Worm (Caenorhabditis elegans) whole organism, L3 larva: Measurements from ENCODE around the gene hot-4.

ENCODE experiments used
- R02D3.7 ChIP-seq: fragments of 150-350 bp; optimal IDR thresholded peaks from 2 replicates; lab custom pipeline; 2014; ENCODE audit warnings: missing biosample characterization, missing genetic modification characterization
- ama-1 ChIP-seq: fragments of 150-350 bp; optimal IDR thresholded peaks from 2 replicates; lab custom pipeline; 2018
- ceh-16 ChIP-seq: sonication (generic microtip); optimal IDR thresholded peaks from 2 replicates; lab custom pipeline; 2017; ENCODE audit warnings: missing biosample characterization, missing genetic modification characterization
- ceh-28 ChIP-seq: fragments of 150-350 bp; optimal IDR thresholded peaks from 2 replicates; lab custom pipeline; 2014; ENCODE audit warnings: missing biosample characterization, missing genetic modification reagents, missing genetic modification characterization
- daf-12 ChIP-seq: fragments of 150-350 bp; optimal IDR thresholded peaks from 2 replicates; lab custom pipeline; 2014; ENCODE audit warnings: missing biosample characterization, missing genetic modification reagents, missing genetic modification characterization
- egl-27 ChIP-seq: sonication (generic microtip); optimal IDR thresholded peaks from 4 replicates; lab custom pipeline; 2017; ENCODE audit warnings: missing biosample characterization, missing genetic modification reagents, missing genetic modification characterization
- egl-5 ChIP-seq: fragments of 150-350 bp; optimal IDR thresholded peaks from 2 replicates; lab custom pipeline; 2017; ENCODE audit warnings: missing biosample characterization, missing genetic modification reagents, missing genetic modification characterization, inconsistent platforms
- elt-1 ChIP-seq: fragments of 150-350 bp; optimal IDR thresholded peaks from 2 replicates; lab custom pipeline; 2014; ENCODE audit warnings: missing biosample characterization, missing genetic modification characterization
- elt-2 ChIP-seq: sonication (generic microtip); optimal IDR thresholded peaks from 2 replicates; lab custom pipeline; 2016; ENCODE audit warnings: missing genetic modification reagents, mild to moderate bottlenecking, missing genetic modification characterization, missing compliant biosample characterization
- elt-3 ChIP-seq, 3 experiments: fragments of 150-350 bp in 1 of 3; sonication (generic microtip) in 2 of 3; optimal IDR thresholded peaks; 2 replicates in 2 of 3; 4 replicates in 1 of 3; lab custom pipeline; 2014 to 2017; ENCODE audit warnings: missing biosample characterization in 3 of 3, missing genetic modification characterization in 3 of 3
- fkh-2 ChIP-seq: fragments of 150-350 bp; optimal IDR thresholded peaks from 2 replicates; lab custom pipeline; 2014; ENCODE audit warnings: missing biosample characterization, missing genetic modification reagents, missing genetic modification characterization
- hmg-11 ChIP-seq: sonication (generic microtip); optimal IDR thresholded peaks from 2 replicates; lab custom pipeline; 2016; ENCODE audit warnings: missing genetic modification characterization, missing compliant biosample characterization
- jun-1 ChIP-seq: fragments of 150-350 bp; optimal IDR thresholded peaks from 2 replicates; lab custom pipeline; 2014; ENCODE audit warnings: missing biosample characterization, missing genetic modification reagents, missing genetic modification characterization
- lin-15B ChIP-seq: fragments of 150-350 bp; optimal IDR thresholded peaks from 2 replicates; lab custom pipeline; 2014; ENCODE audit warnings: missing biosample characterization, missing genetic modification characterization
- lin-39 ChIP-seq: fragments of 150-350 bp; optimal IDR thresholded peaks from 2 replicates; lab custom pipeline; 2018; ENCODE audit warnings: missing biosample characterization, missing genetic modification reagents, missing genetic modification characterization
- lsy-12 ChIP-seq: sonication (generic microtip); optimal IDR thresholded peaks from 2 replicates; lab custom pipeline; 2016; ENCODE audit warnings: mild to moderate bottlenecking, missing genetic modification characterization, missing compliant biosample characterization
- mdl-1 ChIP-seq: fragments of 150-350 bp; optimal IDR thresholded peaks from 2 replicates; lab custom pipeline; 2014; ENCODE audit warnings: missing biosample characterization, missing genetic modification characterization
- nfya-1 ChIP-seq: sonication (generic microtip); optimal IDR thresholded peaks from 2 replicates; lab custom pipeline; 2017; ENCODE audit warnings: missing genetic modification characterization, mild to moderate bottlenecking, missing compliant biosample characterization, antibody characterized with exemption, moderate library complexity; ENCODE audit not compliant: insufficient read depth
- nhr-11 ChIP-seq: fragments of 150-350 bp; optimal IDR thresholded peaks from 2 replicates; lab custom pipeline; 2014; ENCODE audit warnings: missing biosample characterization, missing genetic modification characterization
- nhr-23 ChIP-seq: fragments of 150-350 bp; optimal IDR thresholded peaks from 2 replicates; lab custom pipeline; 2014; ENCODE audit warnings: missing biosample characterization, missing genetic modification reagents, missing genetic modification characterization
- nhr-25 ChIP-seq: sonication (generic microtip); optimal IDR thresholded peaks from 2 replicates; lab custom pipeline; 2017; ENCODE audit warnings: missing biosample characterization, missing genetic modification characterization
- nhr-28 ChIP-seq: fragments of 150-350 bp; optimal IDR thresholded peaks from 2 replicates; lab custom pipeline; 2014; ENCODE audit warnings: missing biosample characterization, missing genetic modification characterization
- nhr-43 ChIP-seq: sonication (generic microtip); optimal IDR thresholded peaks from 2 replicates; lab custom pipeline; 2016; ENCODE audit warnings: mild to moderate bottlenecking, missing genetic modification characterization, missing compliant biosample characterization; ENCODE audit not compliant: poor library complexity, severe bottlenecking
- nhr-67 ChIP-seq: fragments of 150-350 bp; optimal IDR thresholded peaks from 2 replicates; lab custom pipeline; 2014; ENCODE audit warnings: missing biosample characterization, missing genetic modification characterization
- nhr-76 ChIP-seq: fragments of 150-350 bp; sonication (generic microtip); optimal IDR thresholded peaks from 5 replicates; lab custom pipeline; 2014; ENCODE audit warnings: missing biosample characterization, missing genetic modification characterization
- nhr-77 ChIP-seq: fragments of 150-350 bp; optimal IDR thresholded peaks from 2 replicates; lab custom pipeline; 2014; ENCODE audit warnings: missing biosample characterization, missing genetic modification characterization
- pha-4 ChIP-seq: fragments of 150-350 bp; optimal IDR thresholded peaks from 2 replicates; lab custom pipeline; 2014; ENCODE audit warnings: missing biosample characterization, missing genetic modification reagents, missing genetic modification characterization
- pqm-1 ChIP-seq: fragments of 150-350 bp; optimal IDR thresholded peaks from 2 replicates; lab custom pipeline; 2017; ENCODE audit warnings: missing biosample characterization, missing genetic modification characterization, inconsistent platforms
- sea-2 ChIP-seq: fragments of 150-350 bp; sonication (generic microtip); optimal IDR thresholded peaks from 4 replicates; lab custom pipeline; 2014; ENCODE audit warnings: missing biosample characterization, missing genetic modification reagents, missing genetic modification characterization
- skn-1 ChIP-seq: fragments of 150-350 bp; optimal IDR thresholded peaks from 2 replicates; lab custom pipeline; 2014; ENCODE audit warnings: missing biosample characterization, missing genetic modification characterization
- tbx-2 ChIP-seq: sonication (generic microtip); optimal IDR thresholded peaks from 2 replicates; lab custom pipeline; 2016; ENCODE audit warnings: mild to moderate bottlenecking, missing genetic modification characterization, missing compliant biosample characterization
- unc-39 ChIP-seq: sonication (generic microtip); optimal IDR thresholded peaks from 4 replicates; lab custom pipeline; 2017; ENCODE audit warnings: missing biosample characterization, missing genetic modification characterization
- unc-62 ChIP-seq: fragments of 150-350 bp; sonication (generic microtip); optimal IDR thresholded peaks from 4 replicates; lab custom pipeline; 2014; ENCODE audit warnings: missing biosample characterization, missing genetic modification reagents, missing genetic modification characterization

The hot-4 gene

DNA sequence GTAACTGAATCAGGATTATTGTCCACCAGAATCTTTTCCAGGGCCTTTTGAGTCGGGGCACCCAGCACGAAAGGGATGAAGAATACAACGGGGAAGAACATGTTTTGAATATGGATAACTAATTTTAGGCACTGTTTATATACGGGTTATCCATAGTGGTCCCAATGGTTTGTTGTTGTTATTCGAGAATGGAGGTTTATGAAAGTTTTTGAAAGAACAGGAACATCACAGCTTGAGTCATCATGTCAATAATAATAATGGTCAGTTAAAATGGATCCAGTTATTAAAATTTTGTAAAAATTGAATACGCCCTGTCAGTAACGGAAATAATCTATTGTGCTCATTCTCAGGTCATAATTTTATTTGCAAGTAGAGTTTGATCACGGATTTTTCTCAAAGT is 34.1 kb upstream of the hot-4 start, which contains the start of gene nas-28:
Gene nas-28, minus strand, starts transcription at position 101 of the 400 bp plus-strand sequence.
- TF ChIP-seq mdl-1 (tag; lab: Kevin White, UChicago) = no peak
- no peak for TF ChIP-seq lsy-12
- no peak for TF ChIP-seq elt-1 (tag; lab: Kevin White, UChicago)
- TF ChIP-seq nhr-28 (tag; lab: Kevin White, UChicago) = no peak
- no peak for TF ChIP-seq egl-5 (tag; lab: Kevin White, UChicago)
- no peak for TF ChIP-seq ceh-28 (tag; lab: Kevin White, UChicago)
- no peak for TF ChIP-seq nhr-43 (tag; lab: Kevin White, UChicago)
- no peak for TF ChIP-seq elt-3 (tag; optimal IDR thresholded peaks at IDR 0.05; lab: Kevin White, UChicago)
- no peak for TF ChIP-seq fkh-2 (tag; lab: Kevin White, UChicago)

DNA sequence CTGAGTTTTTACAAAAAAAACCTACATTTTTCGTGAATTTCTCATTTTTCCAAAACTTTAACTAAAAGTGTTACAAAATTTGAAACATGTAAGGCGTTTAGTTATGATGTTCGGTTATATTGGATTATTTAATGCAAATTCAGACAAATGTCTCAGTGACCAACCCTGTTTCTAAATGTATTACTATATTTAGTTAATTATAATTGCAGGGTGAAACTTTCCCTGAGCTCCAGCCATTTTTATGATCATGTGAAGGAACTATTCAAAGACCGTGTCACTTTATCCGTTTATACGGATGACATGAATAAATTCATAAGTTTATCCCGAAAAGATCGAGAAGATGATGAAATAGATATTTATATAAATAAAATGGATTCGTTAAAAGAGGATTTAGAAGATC is 26.4 kb upstream of the hot-4 start, which contains the start of gene C23G10.5:
Gene C23G10.5, plus strand, starts transcription at position 301 of the 400 bp plus-strand sequence.
- TF ChIP-seq nfya-1 (tag; lab: Kevin White, UChicago) = no peak
- no peak for TF ChIP-seq nhr-11 (tag; lab: Kevin White, UChicago)
- no peak for TF ChIP-seq ceh-28 (tag; lab: Kevin White, UChicago)
- no peak for TF ChIP-seq nhr-25 (tag; lab: Kevin White, UChicago)
- no peak for TF ChIP-seq unc-39 (tag; lab: Kevin White, UChicago)
- no peak for TF ChIP-seq tbx-2 (tag; lab: Kevin White, UChicago)
- no peak for TF ChIP-seq daf-12
- TF ChIP-seq skn-1 (tag; lab: Kevin White, UChicago) = no peak
- TF ChIP-seq R02D3.7 (tag; lab: Kevin White, UChicago) = no peak
- TF ChIP-seq nhr-67 (tag; lab: Kevin White, UChicago) = no peak

DNA sequence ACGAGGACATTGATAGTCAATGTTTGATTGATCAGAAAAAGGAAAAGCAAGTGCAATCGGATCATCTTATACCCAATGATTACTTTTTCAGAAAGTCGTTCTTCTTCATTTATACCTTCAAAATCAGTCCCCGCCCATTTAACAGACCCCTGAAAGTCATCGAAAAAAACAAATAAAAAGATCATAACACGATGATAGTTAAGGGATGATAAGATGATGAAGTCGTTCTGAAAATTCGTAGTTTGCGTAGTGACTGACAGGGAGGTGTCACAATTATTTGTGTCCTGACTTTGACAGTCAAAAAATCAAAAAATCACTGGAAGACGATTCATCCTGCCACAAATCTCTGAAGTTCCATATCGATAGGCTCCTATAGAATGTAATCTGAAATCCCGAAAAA is 22.7 kb upstream of the hot-4 start, which contains the start of gene ugt-66:
Gene ugt-66, minus strand, starts transcription at position 101 of the 400 bp plus-strand sequence.
- TF ChIP-seq unc-62 = no peak
- TF ChIP-seq jun-1 (tag; lab: Kevin White, UChicago) = no peak
- no peak for TF ChIP-seq mdl-1 (tag; lab: Kevin White, UChicago)
- no peak for TF ChIP-seq nhr-77 (tag; lab: Kevin White, UChicago)
- no peak for TF ChIP-seq elt-3 (tag; optimal IDR thresholded peaks at IDR 0.05; lab: Kevin White, UChicago)

DNA sequence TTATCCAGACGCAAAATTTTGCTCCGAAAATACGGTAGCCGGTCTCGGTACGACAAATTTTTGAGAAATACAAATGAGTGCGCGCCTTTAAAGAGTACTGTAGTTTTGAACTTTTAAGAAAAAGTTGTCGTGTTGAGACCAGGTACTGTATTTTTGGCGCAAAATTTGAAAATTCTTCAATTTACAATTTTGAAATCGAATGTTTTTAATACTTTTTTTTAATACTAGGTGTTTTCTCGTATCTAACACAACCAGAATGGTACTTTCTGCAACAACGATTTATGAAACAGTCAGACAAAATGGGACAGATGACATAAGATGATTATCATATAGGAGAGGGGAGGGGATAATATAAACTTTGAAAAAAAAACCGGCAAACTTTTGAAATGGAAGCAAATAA is 21.5 kb upstream of the hot-4 start:
- TF ChIP-seq unc-39 (tag; lab: Kevin White, UChicago) (no peak), egl-5 (tag; lab: Kevin White, UChicago) (no peak), ceh-16 (no peak), nhr-76 (tag; lab: Kevin White, UChicago) (no peak)

DNA sequence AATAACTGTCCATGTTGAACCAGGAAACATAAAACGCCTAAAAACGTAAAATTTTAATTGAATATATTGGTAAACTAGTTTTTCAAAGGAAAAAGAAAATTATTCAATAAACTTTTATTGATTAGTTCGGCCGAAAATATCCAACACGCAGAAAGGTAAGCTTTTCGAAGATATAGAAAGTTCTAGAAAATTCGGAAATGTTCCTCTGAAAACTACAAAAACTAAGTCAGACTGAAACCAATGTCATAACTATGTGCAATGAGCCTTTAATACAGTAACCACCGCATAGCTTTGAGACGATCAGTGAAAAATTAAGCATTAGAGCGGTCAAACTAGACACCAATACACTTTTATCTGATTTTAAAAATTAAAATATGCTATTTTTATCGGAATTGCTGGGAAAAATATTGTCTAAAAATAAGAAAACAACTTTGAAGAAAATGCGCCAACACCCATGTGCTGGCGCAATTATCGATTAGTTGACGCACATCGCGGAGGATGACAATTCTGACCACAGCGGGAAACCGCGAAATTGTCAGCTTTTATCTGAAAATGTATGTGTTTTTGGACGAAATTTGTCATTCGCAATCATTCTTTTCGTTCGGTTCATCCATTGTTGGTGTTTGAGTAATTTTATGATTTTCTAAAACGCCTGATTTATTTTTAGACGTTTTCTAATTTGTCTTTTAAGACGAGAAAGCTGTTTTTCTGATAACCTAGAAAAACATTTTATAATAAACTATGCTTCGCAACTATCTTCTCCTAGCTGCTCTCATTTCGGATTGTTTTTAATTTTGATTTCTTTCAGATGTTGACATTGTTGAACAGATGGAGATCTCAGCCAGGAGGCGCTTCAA is 18.6 kb upstream of the hot-4 start, which contains the start of the genes C23G10.7 and rpn-2:
Gene C23G10.7, minus strand, starts transcription at position 37 of the 857 bp plus-strand sequence.
Gene rpn-2, plus strand, starts transcription at position 807 of the 857 bp plus-strand sequence.
- TF ChIP-seq hmg-11 (peak; percentile 56), elt-2 (tag; lab: Kevin White, UChicago) (peak; percentile 38), nhr-23 (tag; lab: Kevin White, UChicago) (peak; percentile 39), nhr-25 (tag; lab: Kevin White, UChicago) (peak; percentile 38), nhr-43 (tag; lab: Kevin White, UChicago) (peak; percentile 0), egl-5 (tag; lab: Kevin White, UChicago) (peak; percentile 10), lin-15B (tag; lab: Kevin White, UChicago) (peak; percentile 71), lin-39 (tag; lab: Kevin White, UChicago) (peak; percentile 12), pqm-1 (tag; lab: Kevin White, UChicago) (peak; percentile 22), daf-12 (no peak), skn-1 (tag; lab: Kevin White, UChicago) (peak; percentile 98), egl-27 (tag; lab: Kevin White, UChicago) (no peak), pha-4 (tag; lab: Kevin White, UChicago) (peak; percentile 75), ceh-16 (no peak), ama-1 (lab: Kevin White, UChicago) (peak; percentile 53), sea-2 (GFP tag; lab: Kevin White, UChicago) (no peak), ceh-28 (tag; lab: Kevin White, UChicago) (peak; percentile 62), R02D3.7 (tag; lab: Kevin White, UChicago) (peak; percentile 22), unc-39 (tag; lab: Kevin White, UChicago) (no peak), jun-1 (tag; lab: Kevin White, UChicago) (peak; percentile 30), nfya-1 (tag; lab: Kevin White, UChicago) (peak; percentile 69), lsy-12 (peak; percentile 25)
